Worm (Caenorhabditis elegans) whole organism, dauer: ENCODE data around the gene pdl-1.

Source experiments
- unc-62 ChIP-seq: sonication (generic microtip); optimal IDR thresholded peaks from 2 replicates; lab custom pipeline; 2017; ENCODE audit warnings: missing biosample characterization, missing genetic modification reagents, missing genetic modification characterization

Gene pdl-1

ce11 chrII:7217047-7217446 lies 33.4 kb downstream of the pdl-1 start, which contains the start of gene E04F6.10:
Gene E04F6.10 (minus strand): TSS chrII:7217147.
- no peak for TF ChIP-seq unc-62 (GFP tag; lab: Kevin White, UChicago)

- TF ChIP-seq unc-62 (GFP tag; lab: Kevin White, UChicago): no peak
These were observed 40.5 kb downstream of the pdl-1 start for ce11 chrII:7224074-7224473.

DNA sequence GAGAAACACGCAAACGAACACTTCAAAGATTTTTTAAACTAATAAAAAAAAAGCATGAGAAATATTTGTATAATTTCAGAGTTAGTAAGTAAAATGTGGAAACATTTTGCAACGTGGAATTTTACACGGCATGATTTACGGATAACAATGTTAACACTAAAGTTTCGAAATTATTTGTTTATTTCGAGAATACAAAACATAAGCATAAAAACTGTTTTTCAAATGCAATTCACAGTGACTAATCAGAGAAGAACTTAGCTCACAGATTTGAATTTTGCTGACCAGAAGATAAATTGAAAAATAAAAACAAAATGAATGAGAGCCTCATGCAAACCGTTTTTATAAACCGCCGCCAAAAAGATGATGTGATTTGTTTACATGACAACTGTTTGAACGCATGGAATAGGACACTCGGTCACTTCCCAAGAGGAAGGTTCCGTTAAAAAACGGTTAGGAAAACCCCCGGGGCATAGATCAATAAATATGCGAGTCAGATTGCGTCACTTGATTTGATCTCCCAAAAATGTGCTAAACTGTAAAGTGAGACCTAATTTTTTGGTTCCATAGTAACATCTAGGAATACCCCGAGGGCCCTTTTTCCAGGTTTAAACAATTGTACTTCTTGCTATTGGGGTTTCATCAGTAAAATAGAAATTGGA lies 42.4 kb downstream of the pdl-1 start, which contains the start of gene clh-3:
Gene clh-3 (minus strand): TSS at position 51 of the 659 bp plus-strand sequence.
- TF ChIP-seq unc-62 (GFP tag; lab: Kevin White, UChicago): no peak

- no peak for TF ChIP-seq unc-62 (GFP tag; lab: Kevin White, UChicago)
These were observed 45.1 kb downstream of the pdl-1 start, which contains the start of gene F32A5.4 for ce11 chrII:7228646-7229200. Gene F32A5.4 (plus strand): TSS chrII:7229150.

DNA sequence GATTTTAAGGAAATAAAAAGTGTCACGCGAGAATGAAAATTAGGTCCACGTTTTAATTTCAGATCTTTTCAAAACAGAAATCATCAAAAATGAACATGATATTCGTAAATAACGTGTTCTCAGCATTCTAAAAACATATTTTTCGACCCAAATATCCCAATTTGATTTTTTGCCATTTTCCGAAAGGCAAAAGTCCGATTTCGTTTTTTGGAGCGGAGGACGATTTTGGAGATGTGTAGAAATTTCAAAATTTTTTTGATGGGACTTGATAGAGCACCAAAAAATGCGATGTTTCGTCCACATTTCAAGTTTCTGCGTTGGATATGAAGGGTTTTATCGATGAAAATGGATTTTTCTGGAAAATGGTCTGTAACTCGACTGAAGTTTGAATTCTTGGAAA lies 47.1 kb downstream of the pdl-1 start:
- TF ChIP-seq unc-62 (GFP tag; lab: Kevin White, UChicago): no peak

DNA sequence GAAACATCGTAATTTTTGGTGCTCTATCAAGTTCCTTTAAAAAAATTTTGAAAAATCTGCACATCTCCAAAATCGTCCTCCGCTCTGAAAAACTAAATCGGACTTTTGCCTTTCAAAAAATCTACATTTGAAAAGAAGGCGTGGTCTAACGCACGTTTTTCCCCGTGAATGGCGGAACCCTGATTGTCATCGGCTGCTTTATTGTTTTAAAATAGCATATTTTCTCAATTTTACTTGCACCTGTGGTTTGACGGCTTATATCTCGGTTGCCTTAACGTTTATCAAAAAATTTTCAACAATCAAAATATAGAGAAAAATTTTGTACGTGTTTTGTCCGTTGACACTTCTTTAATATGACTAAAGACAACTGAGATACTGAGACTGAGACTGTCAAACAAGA lies 48.4 kb downstream of the pdl-1 start:
- no peak for TF ChIP-seq unc-62 (GFP tag; lab: Kevin White, UChicago)

ce11 chrII:7232517-7232916 lies 48.9 kb downstream of the pdl-1 start, which contains the start of gene ctsa-3.1:
Gene ctsa-3.1 (plus strand): TSS chrII:7232853.
- no peak for TF ChIP-seq unc-62 (GFP tag; lab: Kevin White, UChicago)

ce11 chrII:7233274-7233673 lies 49.7 kb downstream of the pdl-1 start:
- TF ChIP-seq unc-62 (GFP tag; lab: Kevin White, UChicago): no peak
